Fruit fly (Drosophila melanogaster) whole organism, prepupa: ENCODE data around the gene CG18549.

Source experiments
- Blimp-1 ChIP-seq: fragments of 200-800 bp; sonication (Bioruptor generic); optimal IDR thresholded peaks from 3 replicates; lab custom pipeline; 2017; ENCODE audit warnings: missing biosample characterization, missing genetic modification characterization, mild to moderate bottlenecking, moderate library complexity, missing genetic modification reagents
- CG10631 ChIP-seq: fragments of 200-800 bp; sonication (Bioruptor generic); optimal IDR thresholded peaks from 2 replicates; lab custom pipeline; 2016; ENCODE audit warnings: missing biosample characterization, missing genetic modification characterization
- CG10669 ChIP-seq: fragments of 200-800 bp; sonication (Bioruptor generic); optimal IDR thresholded peaks from 3 replicates; lab custom pipeline; 2018; ENCODE audit warnings: missing biosample characterization, mild to moderate bottlenecking, missing genetic modification characterization, moderate library complexity
- CG11294 ChIP-seq: fragments of 200-800 bp; sonication (Bioruptor generic); IDR thresholded peaks from 2 replicates; pipeline ENCODE4 v1.3.6; 2022; ENCODE audit warnings: missing biosample characterization, missing genetic modification characterization
- CG11762 ChIP-seq: fragments of 200-800 bp; sonication (Bioruptor generic); optimal IDR thresholded peaks from 3 replicates; lab custom pipeline; 2016; ENCODE audit warnings: missing biosample characterization, missing genetic modification characterization; ENCODE audit not compliant: insufficient read depth
- CG11902 ChIP-seq: fragments of 200-800 bp; sonication (Bioruptor generic); optimal IDR thresholded peaks from 3 replicates; lab custom pipeline; 2016; ENCODE audit warnings: missing biosample characterization, missing genetic modification characterization
- CG15336 ChIP-seq: fragments of 200-800 bp; sonication (Bioruptor generic); IDR thresholded peaks from 2 replicates; pipeline ENCODE4 v1.3.6; 2022; ENCODE audit warnings: missing biosample characterization, missing genetic modification characterization
- CG31627 ChIP-seq: fragments of 200-800 bp; sonication (Bioruptor generic); optimal IDR thresholded peaks from 3 replicates; lab custom pipeline; 2016; ENCODE audit warnings: missing biosample characterization, missing genetic modification characterization
- CG32006 ChIP-seq: fragments of 200-800 bp; sonication (Bioruptor generic); optimal IDR thresholded peaks from 3 replicates; lab custom pipeline; 2017; ENCODE audit warnings: missing biosample characterization, mild to moderate bottlenecking, missing genetic modification characterization
- CG34406 ChIP-seq: fragments of 200-800 bp; sonication (Bioruptor generic); optimal IDR thresholded peaks from 3 replicates; lab custom pipeline; 2016; ENCODE audit warnings: missing biosample characterization, missing genetic modification characterization
- CG3919 ChIP-seq: fragments of 200-800 bp; sonication (Bioruptor generic); optimal IDR thresholded peaks from 3 replicates; lab custom pipeline; 2016; ENCODE audit warnings: missing biosample characterization, missing genetic modification characterization
- CG6163 ChIP-seq: fragments of 200-800 bp; sonication (Bioruptor generic); IDR thresholded peaks from 3 replicates; pipeline ENCODE4 v1.3.6; 2022; ENCODE audit warnings: missing biosample characterization, missing genetic modification characterization
- CG6276 ChIP-seq: fragments of 200-800 bp; sonication (Bioruptor generic); optimal IDR thresholded peaks from 2 replicates; lab custom pipeline; 2017; ENCODE audit warnings: missing biosample characterization, mild to moderate bottlenecking, missing genetic modification characterization
- CG6792 ChIP-seq: fragments of 200-800 bp; sonication (Bioruptor generic); optimal IDR thresholded peaks from 3 replicates; lab custom pipeline; 2016; ENCODE audit warnings: missing biosample characterization, missing genetic modification characterization
- CG6808 ChIP-seq: fragments of 200-800 bp; sonication (Bioruptor generic); optimal IDR thresholded peaks from 3 replicates; lab custom pipeline; 2017; ENCODE audit warnings: missing biosample characterization, missing genetic modification characterization, mild to moderate bottlenecking, moderate library complexity, missing genetic modification reagents
- CG7368 ChIP-seq: fragments of 200-800 bp; sonication (Bioruptor generic); optimal IDR thresholded peaks from 3 replicates; lab custom pipeline; 2016; ENCODE audit warnings: missing biosample characterization, missing genetic modification characterization
- CG8319 ChIP-seq: fragments of 200-800 bp; sonication (Bioruptor generic); optimal IDR thresholded peaks from 3 replicates; lab custom pipeline; 2016; ENCODE audit warnings: missing biosample characterization, missing genetic modification characterization
- Eip75B ChIP-seq: fragments of 200-800 bp; sonication (Bioruptor generic); optimal IDR thresholded peaks from 3 replicates; lab custom pipeline; 2016; ENCODE audit warnings: missing biosample characterization, missing genetic modification characterization
- Eip93F ChIP-seq: fragments of 200-800 bp; sonication (Bioruptor generic); optimal IDR thresholded peaks from 2 replicates; lab custom pipeline; 2016; ENCODE audit warnings: missing biosample characterization, mild to moderate bottlenecking, missing genetic modification characterization
- Ets21C ChIP-seq: fragments of 200-800 bp; sonication (Bioruptor generic); optimal IDR thresholded peaks from 3 replicates; lab custom pipeline; 2016; ENCODE audit warnings: missing biosample characterization, missing genetic modification characterization
- Ets96B ChIP-seq: fragments of 200-800 bp; optimal IDR thresholded peaks from 2 replicates; lab custom pipeline; 2019; ENCODE audit warnings: missing biosample characterization, mild to moderate bottlenecking, missing genetic modification characterization, moderate library complexity
- Gug ChIP-seq: fragments of 200-800 bp; sonication (Bioruptor generic); IDR thresholded peaks from 2 replicates; pipeline ENCODE4 v1.3.6; 2022; ENCODE audit warnings: missing biosample characterization, missing genetic modification characterization
- Hr38 ChIP-seq: sonication (Bioruptor generic); optimal IDR thresholded peaks from 2 replicates; lab custom pipeline; 2016; ENCODE audit warnings: missing biosample characterization, missing genetic modification characterization
- Hr39 ChIP-seq: fragments of 200-800 bp; sonication (Bioruptor generic); optimal IDR thresholded peaks from 2 replicates; lab custom pipeline; 2016; ENCODE audit warnings: missing biosample characterization, missing genetic modification characterization
- OdsH ChIP-seq: fragments of 200-800 bp; sonication (Bioruptor generic); optimal IDR thresholded peaks from 3 replicates; lab custom pipeline; 2016; ENCODE audit warnings: missing biosample characterization, missing genetic modification characterization
- Smox ChIP-seq: fragments of 200-800 bp; sonication (Bioruptor generic); optimal IDR thresholded peaks from 3 replicates; lab custom pipeline; 2016; ENCODE audit warnings: missing biosample characterization, missing genetic modification characterization
- Sox102F ChIP-seq: fragments of 200-800 bp; sonication (Bioruptor generic); optimal IDR thresholded peaks from 2 replicates; lab custom pipeline; 2016; ENCODE audit warnings: missing biosample characterization, mild to moderate bottlenecking, missing genetic modification characterization
- Sox15 ChIP-seq: fragments of 200-800 bp; sonication (Bioruptor generic); optimal IDR thresholded peaks from 3 replicates; lab custom pipeline; 2016; ENCODE audit warnings: missing biosample characterization, missing genetic modification characterization
- achi ChIP-seq: fragments of 200-800 bp; sonication (Bioruptor generic); optimal IDR thresholded peaks from 3 replicates; lab custom pipeline; 2016; ENCODE audit warnings: missing biosample characterization, missing genetic modification characterization
- cyc ChIP-seq: fragments of 200-800 bp; sonication (Bioruptor generic); optimal IDR thresholded peaks from 3 replicates; lab custom pipeline; 2016; ENCODE audit warnings: missing biosample characterization, missing genetic modification characterization
- dac ChIP-seq: fragments of 200-800 bp; sonication (Bioruptor generic); optimal IDR thresholded peaks from 2 replicates; lab custom pipeline; 2017; ENCODE audit warnings: missing biosample characterization, mild to moderate bottlenecking, missing genetic modification characterization
- dsx ChIP-seq: fragments of 200-800 bp; optimal IDR thresholded peaks from 3 replicates; lab custom pipeline; 2019; ENCODE audit warnings: missing biosample characterization, mild to moderate bottlenecking, missing genetic modification characterization, moderate library complexity; ENCODE audit not compliant: poor library complexity, severe bottlenecking
- eg ChIP-seq: fragments of 200-800 bp; sonication (Bioruptor generic); IDR thresholded peaks from 3 replicates; pipeline ENCODE4 v1.3.6; 2022; ENCODE audit warnings: missing biosample characterization, missing genetic modification characterization
- esn ChIP-seq: fragments of 200-800 bp; sonication (Bioruptor generic); optimal IDR thresholded peaks from 2 replicates; lab custom pipeline; 2016; ENCODE audit warnings: missing biosample characterization, mild to moderate bottlenecking, missing genetic modification characterization, moderate library complexity
- fd59A ChIP-seq: fragments of 200-800 bp; sonication (Bioruptor generic); optimal IDR thresholded peaks from 2 replicates; lab custom pipeline; 2017; ENCODE audit warnings: missing biosample characterization, mild to moderate bottlenecking, missing genetic modification characterization, missing genetic modification reagents
- fkh ChIP-seq: fragments of 200-800 bp; sonication (Bioruptor generic); optimal IDR thresholded peaks from 3 replicates; lab custom pipeline; 2017; ENCODE audit warnings: missing biosample characterization, mild to moderate bottlenecking, missing genetic modification characterization, moderate library complexity
- lz ChIP-seq: fragments of 200-800 bp; sonication (Bioruptor generic); optimal IDR thresholded peaks from 3 replicates; lab custom pipeline; 2016; ENCODE audit warnings: missing biosample characterization, missing genetic modification characterization
- net ChIP-seq: fragments of 200-800 bp; sonication (Bioruptor generic); optimal IDR thresholded peaks from 3 replicates; lab custom pipeline; 2016; ENCODE audit warnings: missing biosample characterization, missing genetic modification characterization
- pdm3 ChIP-seq: fragments of 200-800 bp; sonication (Bioruptor generic); optimal IDR thresholded peaks from 3 replicates; lab custom pipeline; 2016; ENCODE audit warnings: missing biosample characterization, missing genetic modification characterization
- salr ChIP-seq, 2 experiments: fragments of 200-800 bp; sonication (Bioruptor generic); optimal IDR thresholded peaks; 3 replicates each; lab custom pipeline; 2016 to 2018; ENCODE audit warnings: missing biosample characterization in 2 of 2, missing genetic modification characterization in 2 of 2, mild to moderate bottlenecking in 1 of 2
- ss ChIP-seq, 2 experiments: fragments of 200-800 bp; sonication (Bioruptor generic); optimal IDR thresholded peaks; 2 replicates in 1 of 2; 3 replicates in 1 of 2; lab custom pipeline; 2017 to 2018; ENCODE audit warnings: mild to moderate bottlenecking in 2 of 2, missing biosample characterization in 2 of 2, missing genetic modification characterization in 2 of 2, moderate library complexity in 1 of 2
- svp ChIP-seq: fragments of 200-800 bp; sonication (Bioruptor generic); peaks from one replicate; lab custom pipeline; 2016; ENCODE audit warnings: missing biosample characterization, missing genetic modification characterization
- topi ChIP-seq: fragments of 200-800 bp; sonication (Bioruptor generic); optimal IDR thresholded peaks from 3 replicates; lab custom pipeline; 2016; ENCODE audit warnings: missing biosample characterization, missing genetic modification characterization
- vri ChIP-seq: fragments of 200-800 bp; sonication (Bioruptor generic); optimal IDR thresholded peaks from 3 replicates; lab custom pipeline; 2016; ENCODE audit warnings: missing biosample characterization, mild to moderate bottlenecking, missing genetic modification characterization

The CG18549 gene

dm6 chr3R:12402935-12403334 lies 46.2 kb upstream of the CG18549 start (continued):
- peak; percentile 91 for TF ChIP-seq fd59A (GFP tag; lab: Kevin White, UChicago)
- peak; percentile 91 for TF ChIP-seq CG10631
- TF ChIP-seq achi (GFP tag; lab: Kevin White, UChicago), result peak; percentile 94
- peak; percentile 98 for TF ChIP-seq esn
- TF ChIP-seq Smox (GFP tag; lab: Kevin White, UChicago), result peak; percentile 96
- TF ChIP-seq eg (GFP tag; lab: Robert Waterston, UW), result peak; percentile 98
- TF ChIP-seq Eip93F (GFP tag; lab: Kevin White, UChicago), result peak; percentile 96
- TF ChIP-seq CG11902 (GFP tag; lab: Kevin White, UChicago), result peak; percentile 96
- peak; percentile 96 for TF ChIP-seq CG6792
- TF ChIP-seq Eip75B (GFP tag; lab: Kevin White, UChicago), result peak; percentile 95
- peak; percentile 96 for TF ChIP-seq CG10669 (GFP tag; lab: Kevin White, UChicago)
- peak; percentile 92 for TF ChIP-seq Ets21C (GFP tag; lab: Kevin White, UChicago)
- peak; percentile 86 for TF ChIP-seq dac (GFP tag; lab: Kevin White, UChicago)
- peak; percentile 100 for TF ChIP-seq CG6163 (GFP tag; lab: Robert Waterston, UW)
- TF ChIP-seq CG11762, result peak; percentile 99
- TF ChIP-seq dsx, result peak; percentile 98
- TF ChIP-seq CG32006 (GFP tag; lab: Kevin White, UChicago), result peak; percentile 92

DNA sequence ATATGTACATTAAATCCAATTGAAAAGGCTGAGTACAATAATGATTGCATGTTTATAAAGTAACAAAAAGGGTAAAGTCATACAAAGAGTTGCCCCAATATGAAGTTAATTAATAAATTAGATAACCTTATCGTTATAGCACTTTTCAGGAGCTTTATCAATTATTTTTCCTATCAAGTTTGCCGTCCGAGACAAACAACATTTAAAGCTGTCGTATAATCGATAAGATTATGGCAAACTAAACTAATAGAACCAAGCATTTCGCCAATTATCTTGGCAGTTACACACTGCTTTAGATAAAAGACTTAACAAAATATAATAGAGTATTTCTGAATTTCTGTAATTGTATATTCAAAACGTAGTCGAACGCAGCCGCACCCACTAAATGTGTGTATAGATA lies 44.0 kb upstream of the CG18549 start:
- TF ChIP-seq vri (GFP tag; lab: Kevin White, UChicago) (peak; percentile 18), topi (no peak), Eip93F (GFP tag; lab: Kevin White, UChicago) (peak; percentile 26)

dm6 chr3R:12405928-12406234 lies 43.2 kb upstream of the CG18549 start, which contains the start of gene Cyp9f2:
Gene Cyp9f2, minus strand, starts transcription at chr3R:12406028.
- TF ChIP-seq CG6808 (GFP tag; lab: Kevin White, UChicago) (no peak), dac (GFP tag; lab: Kevin White, UChicago) (no peak), CG31627 (GFP tag; lab: Kevin White, UChicago) (no peak), net (GFP tag; lab: Kevin White, UChicago) (no peak), fd59A (GFP tag; lab: Kevin White, UChicago) (no peak), Ets96B (tag; lab: Kevin White, UChicago) (no peak), OdsH (GFP tag; lab: Kevin White, UChicago) (no peak), CG3919 (GFP tag; lab: Kevin White, UChicago) (no peak), CG15336 (GFP tag; lab: Robert Waterston, UW) (no peak), Ets21C (GFP tag; lab: Kevin White, UChicago) (no peak), CG10631 (no peak), fkh (GFP tag; lab: Kevin White, UChicago) (no peak), CG6276 (GFP tag; lab: Kevin White, UChicago) (no peak), lz (GFP tag; lab: Kevin White, UChicago) (no peak), ss (GFP tag; optimal IDR thresholded peaks at IDR 0.05; lab: Kevin White, UChicago) (no peak), Blimp-1 (GFP tag; lab: Kevin White, UChicago) (no peak), CG11762 (no peak), Hr38 (no peak)

dm6 chr3R:12406235-12407196 lies 42.6 kb upstream of the CG18549 start, which contains the start of gene CG5167:
Gene CG5167, plus strand, starts transcription at chr3R:12406532.
- TF ChIP-seq CG34406 (GFP tag; lab: Kevin White, UChicago) (peak; percentile 36), CG8319 (GFP tag; lab: Kevin White, UChicago) (no peak), ss (GFP tag; optimal IDR thresholded peaks at IDR 0.05; lab: Kevin White, UChicago) (peak; percentile 84 to 89), CG3919 (GFP tag; lab: Kevin White, UChicago) (peak; percentile 43), Gug (GFP tag; lab: Robert Waterston, UW) (no peak; the same call in 1 of the 2 replicates), Sox15 (no peak), cyc (GFP tag; lab: Kevin White, UChicago) (peak; percentile 8), achi (GFP tag; lab: Kevin White, UChicago) (peak; percentile 32), dsx (peak; percentile 2), pdm3 (no peak), Hr39 (GFP tag; lab: Kevin White, UChicago) (peak; percentile 28), lz (GFP tag; lab: Kevin White, UChicago) (peak; percentile 58), salr (GFP tag; optimal IDR thresholded peaks at IDR 0.05; lab: Kevin White, UChicago) (peak; percentile 41 to 50), CG7368 (GFP tag; lab: Kevin White, UChicago) (no peak), CG11294 (GFP tag; lab: Robert Waterston, UW) (no peak), Sox102F (peak; percentile 46), fd59A (GFP tag; lab: Kevin White, UChicago) (no peak), svp (GFP tag; lab: Kevin White, UChicago) (peak; percentile 69)
